Worm (Caenorhabditis elegans) whole organism, late embryonic: ENCODE measurements around the gene eri-9.
A peak's percentile ranks its signal among the peaks of the same experiment; 100 is the strongest.
"Not testable (repeated sequence)": the region's sequence is repeated elsewhere in the genome, so short reads cannot be mapped to it uniquely, and the experiment has no call there.

Source experiments
- C08G9.2 ChIP-seq: sonication (generic microtip); optimal IDR thresholded peaks from 2 replicates; lab custom pipeline; 2016; ENCODE audit warnings: mild to moderate bottlenecking, missing genetic modification characterization, moderate library complexity, missing compliant biosample characterization
- F13H6.1 ChIP-seq: sonication (generic microtip); optimal IDR thresholded peaks from 2 replicates; lab custom pipeline; 2016; ENCODE audit warnings: missing genetic modification characterization, missing compliant biosample characterization
- ahr-1 ChIP-seq: sonication (generic microtip); optimal IDR thresholded peaks from 2 replicates; lab custom pipeline; 2016; ENCODE audit warnings: missing genetic modification characterization, missing compliant biosample characterization
- ceh-14 ChIP-seq: sonication (generic microtip); optimal IDR thresholded peaks from 2 replicates; lab custom pipeline; 2016; ENCODE audit warnings: missing genotype, missing genetic modification characterization, missing compliant biosample characterization
- ceh-2 ChIP-seq: sonication (generic microtip); optimal IDR thresholded peaks from 2 replicates; lab custom pipeline; 2016; ENCODE audit warnings: missing genotype, missing genetic modification characterization, missing compliant biosample characterization
- ceh-30 ChIP-seq: fragments of 150-350 bp; optimal IDR thresholded peaks from 2 replicates; lab custom pipeline; 2014; ENCODE audit warnings: missing biosample characterization, missing genetic modification characterization
- ceh-31 ChIP-seq: sonication (generic microtip); optimal IDR thresholded peaks from 2 replicates; lab custom pipeline; 2016; ENCODE audit warnings: missing genetic modification characterization, missing compliant biosample characterization
- ceh-34 ChIP-seq: sonication (generic microtip); optimal IDR thresholded peaks from 2 replicates; lab custom pipeline; 2016; ENCODE audit warnings: mild to moderate bottlenecking, missing genetic modification characterization, missing compliant biosample characterization
- ceh-45 ChIP-seq: fragments of 200-800 bp; sonication (Bioruptor generic); IDR thresholded peaks from 2 replicates; pipeline ENCODE4 v1.3.6; 2022; ENCODE audit warnings: missing genetic modification reagents, missing genetic modification characterization, missing compliant biosample characterization
- ceh-9 ChIP-seq: sonication (generic microtip); optimal IDR thresholded peaks from 2 replicates; lab custom pipeline; 2016; ENCODE audit warnings: mild to moderate bottlenecking, missing genetic modification characterization, inconsistent platforms, missing compliant biosample characterization
- dmd-4 ChIP-seq: sonication (generic microtip); optimal IDR thresholded peaks from 2 replicates; lab custom pipeline; 2016; ENCODE audit warnings: borderline replicate concordance, missing genetic modification characterization, missing compliant biosample characterization
- dve-1 ChIP-seq: sonication (generic microtip); optimal IDR thresholded peaks from 2 replicates; lab custom pipeline; 2017; ENCODE audit warnings: antibody characterized with exemption, mild to moderate bottlenecking, missing genetic modification characterization, missing compliant biosample characterization
- elt-2 ChIP-seq: sonication (generic microtip); optimal IDR thresholded peaks from 2 replicates; lab custom pipeline; 2016; ENCODE audit warnings: missing genetic modification reagents, missing genetic modification characterization, missing compliant biosample characterization
- ets-4 ChIP-seq: sonication (generic microtip); optimal IDR thresholded peaks from 2 replicates; lab custom pipeline; 2016; ENCODE audit warnings: missing genetic modification characterization, missing compliant biosample characterization
- eyg-1 ChIP-seq: sonication (generic microtip); optimal IDR thresholded peaks from 2 replicates; lab custom pipeline; 2016; ENCODE audit warnings: missing genotype, missing genetic modification characterization, missing compliant biosample characterization
- fax-1 ChIP-seq: sonication (generic microtip); optimal IDR thresholded peaks from 2 replicates; lab custom pipeline; 2016; ENCODE audit warnings: missing genotype, missing genetic modification characterization, missing compliant biosample characterization
- fkh-10 ChIP-seq: fragments of 150-350 bp; optimal IDR thresholded peaks from 2 replicates; lab custom pipeline; 2014; ENCODE audit warnings: missing biosample characterization, missing genetic modification reagents, missing genetic modification characterization
- fkh-6 ChIP-seq: sonication (generic microtip); optimal IDR thresholded peaks from 2 replicates; lab custom pipeline; 2016; ENCODE audit warnings: missing genetic modification characterization, missing compliant biosample characterization
- gmeb-2 ChIP-seq: sonication (generic microtip); optimal IDR thresholded peaks from 2 replicates; lab custom pipeline; 2016; ENCODE audit warnings: missing genetic modification characterization, inconsistent platforms, missing compliant biosample characterization
- hlh-13 ChIP-seq: fragments of 200-800 bp; sonication (Bioruptor generic); optimal IDR thresholded peaks from 2 replicates; lab custom pipeline; 2018; ENCODE audit warnings: mild to moderate bottlenecking, missing genetic modification characterization, missing compliant biosample characterization
- hlh-15 ChIP-seq: sonication (generic microtip); optimal IDR thresholded peaks from 2 replicates; lab custom pipeline; 2016; ENCODE audit warnings: missing genetic modification characterization, missing compliant biosample characterization
- hlh-8 ChIP-seq: sonication (generic microtip); optimal IDR thresholded peaks from 2 replicates; lab custom pipeline; 2016; ENCODE audit warnings: missing genotype, missing genetic modification characterization, missing compliant biosample characterization
- lim-6 ChIP-seq: sonication (generic microtip); optimal IDR thresholded peaks from 2 replicates; lab custom pipeline; 2016; ENCODE audit warnings: missing genetic modification characterization, missing compliant biosample characterization
- mec-3 ChIP-seq: sonication (generic microtip); optimal IDR thresholded peaks from 2 replicates; lab custom pipeline; 2016; ENCODE audit warnings: borderline replicate concordance, missing genetic modification characterization, missing compliant biosample characterization
- nfya-1 ChIP-seq: sonication (generic microtip); optimal IDR thresholded peaks from 2 replicates; lab custom pipeline; 2017; ENCODE audit warnings: missing genetic modification characterization, mild to moderate bottlenecking, missing compliant biosample characterization, antibody characterized with exemption, moderate library complexity
- nhr-11 ChIP-seq: fragments of 150-350 bp; optimal IDR thresholded peaks from 2 replicates; lab custom pipeline; 2014; ENCODE audit warnings: missing biosample characterization, missing genetic modification characterization
- npax-4 ChIP-seq: sonication (generic microtip); optimal IDR thresholded peaks from 2 replicates; lab custom pipeline; 2016; ENCODE audit warnings: missing genetic modification characterization, missing compliant biosample characterization
- pag-3 ChIP-seq: sonication (generic microtip); optimal IDR thresholded peaks from 2 replicates; lab custom pipeline; 2016; ENCODE audit warnings: missing compliant biosample characterization, missing genetic modification characterization, borderline replicate concordance
- pha-2 ChIP-seq: sonication (generic microtip); optimal IDR thresholded peaks from 2 replicates; lab custom pipeline; 2017; ENCODE audit warnings: mild to moderate bottlenecking, missing genetic modification characterization, missing compliant biosample characterization
- pros-1 ChIP-seq: fragments of 150-350 bp; optimal IDR thresholded peaks from 2 replicates; lab custom pipeline; 2014; ENCODE audit warnings: missing biosample characterization, missing genetic modification reagents, missing genetic modification characterization
- ref-2 ChIP-seq: sonication (generic microtip); optimal IDR thresholded peaks from 2 replicates; lab custom pipeline; 2016; ENCODE audit warnings: missing genetic modification characterization, missing compliant biosample characterization
- rnt-1 ChIP-seq: sonication (generic microtip); optimal IDR thresholded peaks from 2 replicates; lab custom pipeline; 2016; ENCODE audit warnings: missing genetic modification characterization, missing compliant biosample characterization
- sdc-2 ChIP-seq: sonication (generic microtip); optimal IDR thresholded peaks from 2 replicates; lab custom pipeline; 2016; ENCODE audit warnings: missing genotype, missing genetic modification characterization, missing compliant biosample characterization
- sox-2 ChIP-seq: fragments of 200-800 bp; sonication (Bioruptor generic); IDR thresholded peaks from 2 replicates; pipeline ENCODE4 v1.3.6; 2022; ENCODE audit warnings: missing genetic modification reagents, missing genetic modification characterization, missing compliant biosample characterization
- syd-9 ChIP-seq: sonication (generic microtip); optimal IDR thresholded peaks from 2 replicates; lab custom pipeline; 2016; ENCODE audit warnings: mild to moderate bottlenecking, missing genetic modification characterization, moderate library complexity, missing compliant biosample characterization
- tbx-2 ChIP-seq: sonication (generic microtip); optimal IDR thresholded peaks from 2 replicates; lab custom pipeline; 2016; ENCODE audit warnings: missing genetic modification characterization, missing compliant biosample characterization
- tbx-7 ChIP-seq: sonication (generic microtip); optimal IDR thresholded peaks from 2 replicates; lab custom pipeline; 2016; ENCODE audit warnings: missing genotype, missing genetic modification characterization, missing compliant biosample characterization
- ttx-3 ChIP-seq: sonication (generic microtip); optimal IDR thresholded peaks from 2 replicates; lab custom pipeline; 2016; ENCODE audit warnings: missing genetic modification reagents, missing genetic modification characterization, missing compliant biosample characterization
- unc-42 ChIP-seq: sonication (generic microtip); optimal IDR thresholded peaks from 2 replicates; lab custom pipeline; 2016; ENCODE audit warnings: missing genotype, missing genetic modification characterization, missing compliant biosample characterization
- unc-55 ChIP-seq: sonication (generic microtip); optimal IDR thresholded peaks from 2 replicates; lab custom pipeline; 2017; ENCODE audit warnings: missing biosample characterization, missing genetic modification reagents, missing genetic modification characterization
- zip-5 ChIP-seq: sonication (generic microtip); optimal IDR thresholded peaks from 2 replicates; lab custom pipeline; 2016; ENCODE audit warnings: missing genetic modification characterization, missing compliant biosample characterization
- ztf-16 ChIP-seq: sonication (generic microtip); optimal IDR thresholded peaks from 2 replicates; lab custom pipeline; 2017; ENCODE audit warnings: missing genetic modification characterization, missing compliant biosample characterization

eri-9 gene

ce11 chrIII:4922020-4922419, 10.2 kb upstream of the eri-9 start, which contains the start of gene mmab-1:
TSS of gene mmab-1 (minus strand) at chrIII:4922114.
- not testable (repeated sequence) for TF ChIP-seq hlh-15, pag-3, pha-2 (tag; lab: Kevin White, UChicago)

ce11 chrIII:4924134-4924533, 8.1 kb upstream of the eri-9 start:
- TF ChIP-seq unc-55 (no peak), ceh-30 (tag; lab: Kevin White, UChicago) (no peak), fkh-10 (no peak), hlh-13 (GFP tag; lab: Kevin White, UChicago) (no peak), sox-2 (GFP tag; lab: Robert Waterston, UW) (no peak), nhr-11 (tag; lab: Kevin White, UChicago) (no peak), zip-5 (tag; lab: Kevin White, UChicago) (no peak), ceh-9 (no peak), ahr-1 (tag; lab: Kevin White, UChicago) (no peak), ceh-45 (no peak), ztf-16 (tag; lab: Kevin White, UChicago) (no peak), gmeb-2 (tag; lab: Kevin White, UChicago) (no peak)

ce11 chrIII:4930154-4930679, 2.0 kb upstream of the eri-9 start, which contains the start of gene set-2:
TSS of gene set-2 (minus strand) at chrIII:4930204.
- TF ChIP-seq eyg-1 (peak; percentile 44), ahr-1 (tag; lab: Kevin White, UChicago) (peak; percentile 34), F13H6.1 (tag; lab: Kevin White, UChicago) (peak; percentile 33), ceh-31 (tag; lab: Kevin White, UChicago) (peak; percentile 93), fkh-6 (tag; lab: Kevin White, UChicago) (peak; percentile 18), dmd-4 (tag; lab: Kevin White, UChicago) (no peak), ceh-14 (tag; lab: Kevin White, UChicago) (peak; percentile 34), sdc-2 (peak; percentile 51), ceh-34 (tag; lab: Kevin White, UChicago) (peak; percentile 34), tbx-2 (tag; lab: Kevin White, UChicago) (peak; percentile 93), ceh-2 (tag; lab: Kevin White, UChicago) (peak; percentile 92), rnt-1 (tag; lab: Kevin White, UChicago) (peak; percentile 55), syd-9 (tag; lab: Kevin White, UChicago) (no peak), ceh-9 (no peak), tbx-7 (tag; lab: Kevin White, UChicago) (peak; percentile 87), pros-1 (no peak), dve-1 (tag; lab: Kevin White, UChicago) (no peak), lim-6 (tag; lab: Kevin White, UChicago) (peak; percentile 65), elt-2 (tag; lab: Kevin White, UChicago) (peak; percentile 67), ets-4 (tag; lab: Kevin White, UChicago) (peak; percentile 91), C08G9.2 (peak; percentile 91), sox-2 (GFP tag; lab: Robert Waterston, UW) (no peak), zip-5 (tag; lab: Kevin White, UChicago) (peak; percentile 67), npax-4 (tag; lab: Kevin White, UChicago) (no peak), fax-1 (tag; lab: Kevin White, UChicago) (peak; percentile 62), ttx-3 (tag; lab: Kevin White, UChicago) (peak; percentile 35), hlh-8 (tag; lab: Kevin White, UChicago) (peak; percentile 60), unc-42 (tag; lab: Kevin White, UChicago) (peak; percentile 24), pag-3 (tag; lab: Kevin White, UChicago) (no peak), mec-3 (peak; percentile 74), nfya-1 (tag; lab: Kevin White, UChicago) (peak; percentile 32), pha-2 (tag; lab: Kevin White, UChicago) (peak; percentile 9), ref-2 (tag; lab: Kevin White, UChicago) (peak; percentile 71)
